Worm (Caenorhabditis elegans) whole organism, L1 larva: ENCODE results near the gene C06B8.7.

Experiments
- alr-1 ChIP-seq: fragments of 200-800 bp; sonication (Bioruptor generic); optimal IDR thresholded peaks from 2 replicates; lab custom pipeline; 2018; ENCODE audit warnings: borderline replicate concordance, mild to moderate bottlenecking, missing genetic modification characterization, missing compliant biosample characterization
- ama-1 ChIP-seq: fragments of 150-350 bp; optimal IDR thresholded peaks from 2 replicates; lab custom pipeline; 2014
- ceh-90 ChIP-seq: sonication (generic microtip); optimal IDR thresholded peaks from 2 replicates; lab custom pipeline; 2016; ENCODE audit warnings: missing genetic modification characterization, missing compliant biosample characterization
- egl-27 ChIP-seq, 2 experiments: fragments of 150-350 bp in 1 of 2; sonication (generic microtip); optimal IDR thresholded peaks; 3 replicates each; lab custom pipeline; 2017 to 2018; ENCODE audit warnings: missing biosample characterization in 2 of 2, missing genetic modification characterization in 2 of 2, missing genetic modification reagents in 2 of 2
- nhr-11 ChIP-seq: fragments of 150-350 bp; optimal IDR thresholded peaks from 2 replicates; lab custom pipeline; 2014; ENCODE audit warnings: missing biosample characterization, missing genetic modification characterization
- nhr-76 ChIP-seq: sonication (generic microtip); optimal IDR thresholded peaks from 2 replicates; lab custom pipeline; 2017; ENCODE audit warnings: missing biosample characterization, missing genetic modification characterization
- skn-1 ChIP-seq: fragments of 150-350 bp; optimal IDR thresholded peaks from 2 replicates; lab custom pipeline; 2014; ENCODE audit warnings: missing biosample characterization, missing genetic modification characterization
- snpc-4 ChIP-seq: fragments of 150-350 bp; optimal IDR thresholded peaks from 2 replicates; lab custom pipeline; 2014; ENCODE audit warnings: missing biosample characterization, missing genetic modification characterization
- unc-130 ChIP-seq: fragments of 150-350 bp; optimal IDR thresholded peaks from 2 replicates; lab custom pipeline; 2017; ENCODE audit warnings: missing biosample characterization, missing genetic modification characterization, inconsistent platforms
- unc-62 ChIP-seq: fragments of 150-350 bp; optimal IDR thresholded peaks from 2 replicates; lab custom pipeline; 2014; ENCODE audit warnings: missing biosample characterization, missing genetic modification reagents, missing genetic modification characterization

ce11 chrV:15550408-15550807 lies 51.9 kb downstream of the C06B8.7 start:
- TF ChIP-seq egl-27 (tag; optimal IDR thresholded peaks at IDR 0.05; lab: Kevin White, UChicago) = no peak
- no peak for TF ChIP-seq unc-130 (tag; lab: Kevin White, UChicago)
- TF ChIP-seq ceh-90 (tag; lab: Kevin White, UChicago) = no peak
- no peak for TF ChIP-seq nhr-76
- TF ChIP-seq snpc-4 (tag; lab: Kevin White, UChicago) = no peak
- no peak for TF ChIP-seq nhr-11 (tag; lab: Kevin White, UChicago)
- TF ChIP-seq ama-1 (lab: Kevin White, UChicago) = no peak
- no peak for TF ChIP-seq alr-1
- TF ChIP-seq unc-62 (GFP tag; lab: Kevin White, UChicago) = no peak
- no peak for TF ChIP-seq skn-1 (tag; lab: Kevin White, UChicago)
